Fruit fly (Drosophila melanogaster): Measurements from ENCODE around the gene nAChRalpha7.

- TF ChIP-seq usp (GFP tag; optimal IDR thresholded peaks at IDR 0.05) (no peak), Dll (optimal IDR thresholded peaks at IDR 0.05) (no peak), psq (optimal IDR thresholded peaks at IDR 0.05) (no peak), EcR (GFP tag; optimal IDR thresholded peaks at IDR 0.05) (no peak)
Measured at dm6 chrX:19360735-19361405, 12.6 kb upstream of the nAChRalpha7 start.

Measured in whole organism.